Worm (Caenorhabditis elegans): ENCODE results near the gene fbxb-107.
A peak's percentile ranks its signal among the peaks of the same experiment; 100 is the strongest.

The fbxb-107 gene

DNA sequence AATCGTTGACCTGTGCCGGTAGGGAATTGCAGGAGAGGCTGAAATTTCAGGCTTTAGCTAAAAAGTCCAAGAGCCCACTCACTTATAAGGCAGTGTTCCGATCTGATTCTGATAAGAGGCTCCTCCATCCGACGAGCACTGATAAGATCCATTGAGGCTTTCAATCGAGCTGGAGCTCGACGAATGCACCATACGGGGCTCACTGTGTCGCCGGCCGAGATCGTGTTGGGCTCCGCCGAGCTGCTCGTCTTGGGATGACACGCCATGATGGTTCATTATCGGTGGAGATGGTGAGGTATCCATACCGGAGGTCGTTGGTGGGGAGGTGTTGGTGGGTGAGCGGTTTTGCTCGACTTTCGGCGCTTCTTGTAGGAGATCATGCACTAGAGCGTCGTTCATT is 37.9 kb downstream of the fbxb-107 start:
- TF ChIP-seq Y75B8A.6 (GFP tag; IDR thresholded peaks at IDR 0.05) (no peak), set-16 (GFP tag; IDR thresholded peaks at IDR 0.05) (peak; percentile 48; the same call in 1 of the 2 replicates)

DNA sequence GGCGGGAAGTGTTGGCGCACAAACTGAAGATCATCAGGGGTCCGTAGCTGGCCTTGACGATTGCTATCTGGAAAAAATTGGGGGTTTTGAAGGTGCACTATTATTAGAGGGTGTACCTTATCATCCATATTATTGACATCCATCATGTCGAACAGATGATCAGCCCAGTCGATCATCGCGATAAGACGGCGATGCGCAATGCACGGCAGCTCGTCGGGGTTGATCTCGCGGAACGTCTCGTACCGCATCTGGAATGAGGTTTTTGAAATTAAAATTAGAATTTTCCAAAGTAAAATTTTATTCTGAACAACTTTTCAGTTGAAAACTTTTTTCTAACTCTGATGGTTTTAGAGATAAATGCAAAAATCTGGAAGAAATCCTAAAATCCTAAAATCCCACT is 39.4 kb downstream of the fbxb-107 start:
- TF ChIP-seq ctbp-1 (GFP tag; IDR thresholded peaks at IDR 0.05), result no peak
- TF ChIP-seq daf-19 (GFP tag; conservative IDR thresholded peaks at IDR 0.05), result no peak
- TF ChIP-seq aha-1 (tag), result peak; percentile 79
- no peak for TF ChIP-seq snpc-1.2 (GFP tag; IDR thresholded peaks at IDR 0.05)

DNA sequence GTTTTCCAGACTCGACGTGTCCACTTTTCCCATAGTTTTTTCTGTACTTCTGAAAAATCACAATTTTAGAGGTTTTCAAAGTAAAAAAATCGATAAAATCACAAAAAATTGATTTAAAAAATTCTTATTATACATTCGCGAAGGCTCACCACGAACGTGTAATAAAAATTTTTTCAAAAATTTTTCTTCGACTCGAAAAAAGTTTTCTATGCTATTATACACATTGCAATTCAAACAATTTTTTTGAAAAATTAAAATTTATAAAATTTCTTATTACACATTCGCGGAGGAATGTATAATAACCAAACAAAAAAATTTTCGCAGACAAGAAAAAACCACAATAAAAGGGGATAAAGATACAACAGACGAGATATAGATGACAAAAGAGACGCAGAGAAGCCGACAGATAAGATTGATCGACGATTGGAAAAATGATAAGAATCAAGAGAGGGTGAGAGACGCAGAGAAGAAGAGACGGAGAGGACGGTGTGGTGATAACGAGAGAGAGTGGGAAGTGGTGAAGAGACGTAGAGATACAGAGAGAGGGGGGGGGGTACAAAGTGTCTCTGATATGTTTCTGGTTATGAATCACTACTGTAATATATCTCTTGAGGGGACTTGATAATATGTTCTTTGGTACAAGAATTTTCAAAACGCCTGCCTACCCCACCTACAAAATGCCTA is 42.1 kb downstream of the fbxb-107 start, which contains the start of gene nhr-119:
Gene nhr-119, minus strand, starts transcription at position 51 of the 684 bp plus-strand sequence.
- TF ChIP-seq F26F4.8 (GFP tag; conservative IDR thresholded peaks at IDR 0.05) (no peak), nhr-42 (GFP tag; IDR thresholded peaks at IDR 0.05) (no peak), mdl-1 (tag; optimal IDR thresholded peaks at IDR 0.05) (peak; percentile 11 to 81), vab-7 (GFP tag; IDR thresholded peaks at IDR 0.05) (no peak), hif-1 (tag; optimal IDR thresholded peaks at IDR 0.05) (peak in 1 of 2 experiments; percentile 14), zag-1 (tag; optimal IDR thresholded peaks at IDR 0.05) (no peak), attf-4 (tag; optimal IDR thresholded peaks at IDR 0.05) (no peak), zfp-3 (GFP tag; conservative IDR thresholded peaks at IDR 0.05) (no peak), nhr-77 (tag; optimal IDR thresholded peaks at IDR 0.05) (peak; percentile 45), nhr-41 (GFP tag; IDR thresholded peaks at IDR 0.05) (no peak), ztf-7 (tag; optimal IDR thresholded peaks at IDR 0.05) (no peak), aly-2 (tag; optimal IDR thresholded peaks at IDR 0.05) (no peak), hlh-30 (tag; optimal IDR thresholded peaks at IDR 0.05; ENCODE audit: insufficient read depth) (peak; percentile 73), daf-8 (GFP tag; IDR thresholded peaks at IDR 0.05) (no peak), unc-62 (GFP tag; optimal IDR thresholded peaks at IDR 0.05 in 1 of 2) (peak in 1 of 2 experiments; percentile 68), unc-62 (tag; optimal IDR thresholded peaks at IDR 0.05) (no peak), dve-1 (tag; optimal IDR thresholded peaks at IDR 0.05; ENCODE audit: insufficient read depth) (peak; percentile 96), ceh-20 (GFP tag; IDR thresholded peaks at IDR 0.05) (peak; percentile 70), lin-13 (GFP tag; optimal IDR thresholded peaks at IDR 0.05) (peak; percentile 6), php-3 (GFP tag; IDR thresholded peaks at IDR 0.05) (peak; percentile 66), aha-1 (tag) (peak; percentile 64), nhr-102 (tag; optimal IDR thresholded peaks at IDR 0.05) (peak; percentile 85), saeg-2 (GFP tag; IDR thresholded peaks at IDR 0.05) (no peak), rbr-2 (tag; optimal IDR thresholded peaks at IDR 0.05) (peak; percentile 12), T20F7.1 (GFP tag; optimal IDR thresholded peaks at IDR 0.05) (no peak), mep-1 (tag; optimal IDR thresholded peaks at IDR 0.05) (peak; percentile 59), cey-2 (tag; optimal IDR thresholded peaks at IDR 0.05; ENCODE audit: borderline replicate concordance, insufficient read depth) (peak; percentile 51), dpl-1 (GFP tag; optimal IDR thresholded peaks at IDR 0.05) (peak; percentile 26), daf-19 (GFP tag; conservative IDR thresholded peaks at IDR 0.05) (no peak), lin-39 (tag; optimal IDR thresholded peaks at IDR 0.05) (no peak), spr-1 (tag; optimal IDR thresholded peaks at IDR 0.05) (peak; percentile 56), F44E2.7 (GFP tag; IDR thresholded peaks at IDR 0.05) (no peak), snpc-4 (tag; optimal IDR thresholded peaks at IDR 0.05) (no peak), skn-1 (tag; optimal IDR thresholded peaks at IDR 0.05) (no peak), sdz-12 (GFP tag; optimal IDR thresholded peaks at IDR 0.05) (no peak), lir-3 (tag; optimal IDR thresholded peaks at IDR 0.05) (no peak), Y5F2A.4 (GFP tag; optimal IDR thresholded peaks at IDR 0.05) (no peak), snpc-1.2 (GFP tag; IDR thresholded peaks at IDR 0.05) (no peak), gei-8 (GFP tag; optimal IDR thresholded peaks at IDR 0.05) (no peak), Y105C5A.15 (GFP tag; IDR thresholded peaks at IDR 0.05) (no peak), mes-2 (tag; optimal IDR thresholded peaks at IDR 0.05; ENCODE audit: poor library complexity, severe bottlenecking) (peak; percentile 68), ceh-32 (tag; optimal IDR thresholded peaks at IDR 0.05; ENCODE audit: poor library complexity) (no peak), zip-2 (tag; optimal IDR thresholded peaks at IDR 0.05) (no peak)
